Worm (Caenorhabditis elegans) whole organism, mixed stage, embryonic: ENCODE data around the gene rabx-5.

ENCODE experiments used
- M03D4.4 ChIP-seq: sonication (generic microtip); optimal IDR thresholded peaks from 2 replicates; lab custom pipeline; 2017; ENCODE audit warnings: mild to moderate bottlenecking, missing genetic modification characterization, missing compliant biosample characterization
- bed-3 ChIP-seq: fragments of 200-800 bp; sonication (Bioruptor generic); optimal IDR thresholded peaks from 3 replicates; lab custom pipeline; 2018; ENCODE audit warnings: mild to moderate bottlenecking, missing genetic modification characterization, moderate library complexity, missing compliant biosample characterization
- blmp-1 ChIP-seq: fragments of 150-350 bp; optimal IDR thresholded peaks from 2 replicates; lab custom pipeline; 2014; ENCODE audit warnings: missing biosample characterization, missing genetic modification characterization
- ceh-39 ChIP-seq: fragments of 150-350 bp; optimal IDR thresholded peaks from 2 replicates; lab custom pipeline; 2014; ENCODE audit warnings: missing biosample characterization, missing genetic modification characterization
- ceh-43 ChIP-seq: fragments of 200-800 bp; sonication (Bioruptor generic); optimal IDR thresholded peaks from 2 replicates; lab custom pipeline; 2018; ENCODE audit warnings: mild to moderate bottlenecking, missing genetic modification characterization, moderate library complexity, missing compliant biosample characterization
- ceh-83 ChIP-seq: fragments of 200-800 bp; sonication (Bioruptor generic); optimal IDR thresholded peaks from 2 replicates; lab custom pipeline; 2018; ENCODE audit warnings: mild to moderate bottlenecking, missing genetic modification characterization, missing compliant biosample characterization
- ces-1 ChIP-seq: fragments of 150-350 bp; optimal IDR thresholded peaks from 2 replicates; lab custom pipeline; 2014; ENCODE audit warnings: missing biosample characterization, missing genetic modification reagents, missing genetic modification characterization
- cnd-1 ChIP-seq: fragments of 200-800 bp; sonication (Bioruptor generic); optimal IDR thresholded peaks from 2 replicates; lab custom pipeline; 2018; ENCODE audit warnings: mild to moderate bottlenecking, missing genetic modification characterization, missing compliant biosample characterization
- drap-1 ChIP-seq: fragments of 200-800 bp; sonication (Bioruptor generic); optimal IDR thresholded peaks from 3 replicates; lab custom pipeline; 2018; ENCODE audit warnings: mild to moderate bottlenecking, missing genetic modification characterization, missing compliant biosample characterization
- elt-1 ChIP-seq: sonication (generic microtip); optimal IDR thresholded peaks from 2 replicates; lab custom pipeline; 2017; ENCODE audit warnings: missing genetic modification characterization, mild to moderate bottlenecking, missing compliant biosample characterization, antibody characterized with exemption, moderate library complexity, borderline replicate concordance; ENCODE audit not compliant: insufficient read depth
- elt-3 ChIP-seq: fragments of 150-350 bp; optimal IDR thresholded peaks from 2 replicates; lab custom pipeline; 2014; ENCODE audit warnings: missing biosample characterization, missing genetic modification characterization
- flh-1 ChIP-seq: fragments of 200-800 bp; sonication (Bioruptor generic); optimal IDR thresholded peaks from 2 replicates; lab custom pipeline; 2018; ENCODE audit warnings: mild to moderate bottlenecking, missing genetic modification characterization, moderate library complexity, missing compliant biosample characterization
- ham-2 ChIP-seq: fragments of 200-800 bp; sonication (Bioruptor generic); optimal IDR thresholded peaks from 2 replicates; lab custom pipeline; 2018; ENCODE audit warnings: mild to moderate bottlenecking, missing genetic modification characterization, missing compliant biosample characterization
- hlh-1 ChIP-seq: fragments of 150-350 bp; optimal IDR thresholded peaks from 2 replicates; lab custom pipeline; 2014; ENCODE audit warnings: missing biosample characterization, missing genetic modification reagents, missing genetic modification characterization
- lin-13 ChIP-seq: fragments of 150-350 bp; optimal IDR thresholded peaks from 2 replicates; lab custom pipeline; 2014; ENCODE audit warnings: missing biosample characterization, missing genetic modification characterization
- lin-32 ChIP-seq: fragments of 200-800 bp; sonication (Bioruptor generic); optimal IDR thresholded peaks from 2 replicates; lab custom pipeline; 2018; ENCODE audit warnings: mild to moderate bottlenecking, missing genetic modification characterization, missing compliant biosample characterization
- lsy-2 ChIP-seq: fragments of 150-350 bp; optimal IDR thresholded peaks from 2 replicates; lab custom pipeline; 2014; ENCODE audit warnings: missing biosample characterization, missing genetic modification characterization
- mab-5 ChIP-seq: fragments of 150-350 bp; optimal IDR thresholded peaks from 2 replicates; lab custom pipeline; 2014; ENCODE audit warnings: missing biosample characterization, missing genetic modification characterization
- mep-1 ChIP-seq: fragments of 150-350 bp; optimal IDR thresholded peaks from 2 replicates; lab custom pipeline; 2017; ENCODE audit warnings: missing biosample characterization, missing genetic modification reagents, missing genetic modification characterization, inconsistent platforms
- mls-2 ChIP-seq: sonication (generic microtip); optimal IDR thresholded peaks from 2 replicates; lab custom pipeline; 2016; ENCODE audit warnings: mild to moderate bottlenecking, missing genetic modification characterization, moderate library complexity, missing compliant biosample characterization
- nhr-12 ChIP-seq: fragments of 150-350 bp; optimal IDR thresholded peaks from 2 replicates; lab custom pipeline; 2014; ENCODE audit warnings: missing biosample characterization, missing genetic modification characterization
- nhr-2 ChIP-seq: fragments of 150-350 bp; optimal IDR thresholded peaks from 2 replicates; lab custom pipeline; 2014; ENCODE audit warnings: missing biosample characterization, missing genetic modification characterization
- nhr-237 ChIP-seq: fragments of 150-350 bp; optimal IDR thresholded peaks from 2 replicates; lab custom pipeline; 2014; ENCODE audit warnings: missing biosample characterization, missing genetic modification characterization
- nhr-28 ChIP-seq: fragments of 150-350 bp; optimal IDR thresholded peaks from 2 replicates; lab custom pipeline; 2014; ENCODE audit warnings: missing biosample characterization, missing genetic modification characterization
- nhr-76 ChIP-seq: sonication (generic microtip); optimal IDR thresholded peaks from 2 replicates; lab custom pipeline; 2017; ENCODE audit warnings: missing biosample characterization, missing genetic modification characterization
- pha-4 ChIP-seq: fragments of 150-350 bp; optimal IDR thresholded peaks from 2 replicates; lab custom pipeline; 2018; ENCODE audit warnings: missing biosample characterization, missing genetic modification reagents, missing genetic modification characterization
- sem-2 ChIP-seq: fragments of 200-800 bp; sonication (Bioruptor generic); optimal IDR thresholded peaks from 2 replicates; lab custom pipeline; 2018; ENCODE audit warnings: mild to moderate bottlenecking, missing genetic modification characterization, missing compliant biosample characterization
- snpc-4 ChIP-seq: fragments of 150-350 bp; optimal IDR thresholded peaks from 2 replicates; lab custom pipeline; 2014; ENCODE audit warnings: missing biosample characterization, missing genetic modification characterization
- sptf-1 ChIP-seq: sonication (generic microtip); optimal IDR thresholded peaks from 2 replicates; lab custom pipeline; 2017; ENCODE audit warnings: mild to moderate bottlenecking, missing genetic modification characterization, moderate library complexity, missing compliant biosample characterization
- tbx-8 ChIP-seq: fragments of 200-800 bp; sonication (Bioruptor generic); optimal IDR thresholded peaks from 2 replicates; lab custom pipeline; 2018; ENCODE audit warnings: mild to moderate bottlenecking, missing genetic modification characterization, moderate library complexity, missing compliant biosample characterization
- unc-120 ChIP-seq: sonication (generic microtip); optimal IDR thresholded peaks from 2 replicates; lab custom pipeline; 2017; ENCODE audit warnings: missing genetic modification characterization, missing compliant biosample characterization; ENCODE audit not compliant: poor library complexity, severe bottlenecking
- unc-39 ChIP-seq: fragments of 150-350 bp; optimal IDR thresholded peaks from 2 replicates; lab custom pipeline; 2014; ENCODE audit warnings: missing biosample characterization, missing genetic modification characterization
- unc-62 ChIP-seq: fragments of 150-350 bp; optimal IDR thresholded peaks from 2 replicates; lab custom pipeline; 2014; ENCODE audit warnings: missing biosample characterization, missing genetic modification reagents, missing genetic modification characterization
- zip-8 ChIP-seq: fragments of 150-350 bp; optimal IDR thresholded peaks from 2 replicates; lab custom pipeline; 2014; ENCODE audit warnings: missing biosample characterization, missing genetic modification characterization
- ztf-11 ChIP-seq: fragments of 150-350 bp; optimal IDR thresholded peaks from 2 replicates; lab custom pipeline; 2014; ENCODE audit warnings: missing biosample characterization, missing genetic modification characterization

rabx-5 gene

ce11 chrIII:10642781-10643180 lies 37.6 kb downstream of the rabx-5 start, which contains the start of the genes dhs-11 and orc-1:
Gene dhs-11, minus strand, starts transcription at chrIII:10642865.
Gene orc-1, plus strand, starts transcription at chrIII:10643129.
- TF ChIP-seq snpc-4 (tag; lab: Kevin White, UChicago) (no peak), nhr-237 (no peak), nhr-28 (no peak), sptf-1 (tag; lab: Kevin White, UChicago) (peak; percentile 25), lsy-2 (tag; lab: Kevin White, UChicago) (peak; percentile 97), ceh-43 (GFP tag; lab: Kevin White, UChicago) (no peak), ztf-11 (tag; lab: Kevin White, UChicago) (no peak), nhr-12 (tag; lab: Kevin White, UChicago) (no peak), drap-1 (GFP tag; lab: Kevin White, UChicago) (no peak), mab-5 (tag; lab: Kevin White, UChicago) (no peak), M03D4.4 (tag; lab: Kevin White, UChicago) (no peak), ces-1 (GFP tag; lab: Kevin White, UChicago) (no peak), elt-3 (tag; lab: Kevin White, UChicago) (no peak), mep-1 (tag; lab: Kevin White, UChicago) (peak; percentile 58), nhr-2 (no peak), lin-32 (GFP tag; lab: Kevin White, UChicago) (no peak), lin-13 (tag; lab: Kevin White, UChicago) (peak; percentile 15), blmp-1 (tag; lab: Kevin White, UChicago) (no peak)

ce11 chrIII:10646094-10646493 lies 40.9 kb downstream of the rabx-5 start, which contains the start of gene orc-4:
Gene orc-4, plus strand, starts transcription at chrIII:10646170.
- TF ChIP-seq pha-4 (tag; lab: Kevin White, UChicago), result no peak

- TF ChIP-seq nhr-76 (no peak), nhr-28 (no peak), mab-5 (tag; lab: Kevin White, UChicago) (no peak), elt-1 (tag; lab: Kevin White, UChicago) (no peak), unc-120 (no peak), drap-1 (GFP tag; lab: Kevin White, UChicago) (no peak), snpc-4 (tag; lab: Kevin White, UChicago) (no peak), blmp-1 (tag; lab: Kevin White, UChicago) (no peak), bed-3 (GFP tag; lab: Kevin White, UChicago) (no peak), ztf-11 (tag; lab: Kevin White, UChicago) (no peak), mls-2 (no peak), elt-3 (tag; lab: Kevin White, UChicago) (no peak), sem-2 (GFP tag; lab: Kevin White, UChicago) (no peak)
Measured at ce11 chrIII:10649219-10649618, 44.1 kb downstream of the rabx-5 start, which contains the start of gene emg-1. Gene emg-1, plus strand, starts transcription at chrIII:10649519.

- TF ChIP-seq flh-1 (GFP tag; lab: Kevin White, UChicago), result no peak
- TF ChIP-seq mep-1 (tag; lab: Kevin White, UChicago), result no peak
- no peak for TF ChIP-seq hlh-1 (tag; lab: Kevin White, UChicago)
- TF ChIP-seq lsy-2 (tag; lab: Kevin White, UChicago), result peak; percentile 54
- TF ChIP-seq zip-8 (tag; lab: Kevin White, UChicago), result peak; percentile 32
- TF ChIP-seq ces-1 (GFP tag; lab: Kevin White, UChicago), result peak; percentile 67
- no peak for TF ChIP-seq mab-5 (tag; lab: Kevin White, UChicago)
- peak; percentile 70 for TF ChIP-seq ceh-39 (tag; lab: Kevin White, UChicago)
- no peak for TF ChIP-seq unc-120
- TF ChIP-seq elt-1 (tag; lab: Kevin White, UChicago), result no peak
- no peak for TF ChIP-seq ztf-11 (tag; lab: Kevin White, UChicago)
- TF ChIP-seq ham-2 (GFP tag; lab: Kevin White, UChicago), result peak; percentile 69
- TF ChIP-seq pha-4 (tag; lab: Kevin White, UChicago), result peak; percentile 95
- peak; percentile 24 for TF ChIP-seq unc-62
- no peak for TF ChIP-seq ceh-83 (GFP tag; lab: Kevin White, UChicago)
- peak; percentile 44 for TF ChIP-seq cnd-1 (tag; lab: Kevin White, UChicago)
- no peak for TF ChIP-seq ceh-43 (GFP tag; lab: Kevin White, UChicago)
- TF ChIP-seq unc-39 (tag; lab: Kevin White, UChicago), result no peak
- peak; percentile 56 for TF ChIP-seq nhr-2
- TF ChIP-seq nhr-76, result no peak
- no peak for TF ChIP-seq nhr-12 (tag; lab: Kevin White, UChicago)
- TF ChIP-seq mls-2, result peak; percentile 56
- peak; percentile 42 for TF ChIP-seq lin-32 (GFP tag; lab: Kevin White, UChicago)
- TF ChIP-seq drap-1 (GFP tag; lab: Kevin White, UChicago), result peak; percentile 18
- TF ChIP-seq sem-2 (GFP tag; lab: Kevin White, UChicago), result peak; percentile 27
- no peak for TF ChIP-seq tbx-8 (GFP tag; lab: Kevin White, UChicago)
- peak; percentile 64 for TF ChIP-seq lin-13 (tag; lab: Kevin White, UChicago)
- TF ChIP-seq M03D4.4 (tag; lab: Kevin White, UChicago), result no peak
Measured at ce11 chrIII:10651634-10652033, 46.5 kb downstream of the rabx-5 start.
